Worm (Caenorhabditis elegans) whole organism, L2 larva: ENCODE results near the gene gon-14.
"Not testable (repeated sequence)": the region's sequence is repeated elsewhere in the genome, so short reads cannot be mapped to it uniquely, and the experiment has no call there.

Experiments
- ZK546.5 ChIP-seq: sonication (generic microtip); optimal IDR thresholded peaks from 2 replicates; lab custom pipeline; 2017; ENCODE audit warnings: missing biosample characterization, missing genetic modification characterization
- lin-39 ChIP-seq: fragments of 150-350 bp; optimal IDR thresholded peaks from 2 replicates; lab custom pipeline; 2014; ENCODE audit warnings: missing biosample characterization, missing genetic modification reagents, missing genetic modification characterization
- nhr-11 ChIP-seq: fragments of 150-350 bp; optimal IDR thresholded peaks from 2 replicates; lab custom pipeline; 2014; ENCODE audit warnings: missing biosample characterization, missing genetic modification characterization
- nhr-237 ChIP-seq: fragments of 150-350 bp; optimal IDR thresholded peaks from 2 replicates; lab custom pipeline; 2014; ENCODE audit warnings: missing biosample characterization, missing genetic modification characterization
- skn-1 ChIP-seq: sonication (generic microtip); optimal IDR thresholded peaks from 2 replicates; lab custom pipeline; 2017; ENCODE audit warnings: missing biosample characterization, missing genetic modification characterization

DNA sequence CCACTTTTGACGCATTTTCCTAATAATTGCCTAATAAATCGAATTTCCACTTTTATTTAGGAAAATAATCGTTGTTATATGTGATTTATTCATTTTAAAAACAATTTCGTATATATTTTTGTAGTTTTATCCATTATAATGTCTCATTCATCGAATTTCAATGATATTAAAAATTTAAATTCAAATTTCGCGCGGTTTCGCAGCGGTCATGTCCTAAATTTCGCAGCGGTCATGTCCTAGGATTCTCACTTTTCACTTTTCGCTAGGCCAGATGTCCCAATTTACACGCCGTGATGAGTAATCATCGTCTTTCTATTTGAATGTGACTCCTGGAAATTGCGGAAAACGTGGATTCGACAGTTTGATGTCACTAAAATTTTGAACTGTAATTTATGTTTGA lies 29.2 kb downstream of the gon-14 start, which contains the start of gene ZK1055.4:
- not testable (repeated sequence) for TF ChIP-seq skn-1 (tag; lab: Kevin White, UChicago); ZK546.5; nhr-237 (tag; lab: Kevin White, UChicago); lin-39 (tag; lab: Kevin White, UChicago); nhr-11 (tag; lab: Kevin White, UChicago)
